Worm (Caenorhabditis elegans) whole organism, mixed stage, embryonic: ENCODE results near the gene fbxc-55.

Source experiments
- bed-3 ChIP-seq: fragments of 200-800 bp; sonication (Bioruptor generic); optimal IDR thresholded peaks from 3 replicates; lab custom pipeline; 2018; ENCODE audit warnings: mild to moderate bottlenecking, missing genetic modification characterization, moderate library complexity, missing compliant biosample characterization
- elt-1 ChIP-seq: sonication (generic microtip); optimal IDR thresholded peaks from 2 replicates; lab custom pipeline; 2017; ENCODE audit warnings: missing genetic modification characterization, mild to moderate bottlenecking, missing compliant biosample characterization, antibody characterized with exemption, moderate library complexity, borderline replicate concordance; ENCODE audit not compliant: insufficient read depth
- flh-1 ChIP-seq: fragments of 200-800 bp; sonication (Bioruptor generic); optimal IDR thresholded peaks from 2 replicates; lab custom pipeline; 2018; ENCODE audit warnings: mild to moderate bottlenecking, missing genetic modification characterization, moderate library complexity, missing compliant biosample characterization
- lin-13 ChIP-seq: fragments of 150-350 bp; optimal IDR thresholded peaks from 2 replicates; lab custom pipeline; 2014; ENCODE audit warnings: missing biosample characterization, missing genetic modification characterization
- nhr-2 ChIP-seq: fragments of 150-350 bp; optimal IDR thresholded peaks from 2 replicates; lab custom pipeline; 2014; ENCODE audit warnings: missing biosample characterization, missing genetic modification characterization
- nhr-237 ChIP-seq: fragments of 150-350 bp; optimal IDR thresholded peaks from 2 replicates; lab custom pipeline; 2014; ENCODE audit warnings: missing biosample characterization, missing genetic modification characterization
- nhr-28 ChIP-seq: fragments of 150-350 bp; optimal IDR thresholded peaks from 2 replicates; lab custom pipeline; 2014; ENCODE audit warnings: missing biosample characterization, missing genetic modification characterization
- ztf-11 ChIP-seq: fragments of 150-350 bp; optimal IDR thresholded peaks from 2 replicates; lab custom pipeline; 2014; ENCODE audit warnings: missing biosample characterization, missing genetic modification characterization

ce11 chrII:3203415-3203814 lies 33.4 kb upstream of the fbxc-55 start, which contains the start of gene sri-50:
- no peak for TF ChIP-seq elt-1
- TF ChIP-seq nhr-237: no peak
- no peak for TF ChIP-seq lin-13 (tag; lab: Kevin White, UChicago)
- TF ChIP-seq ztf-11 (tag; lab: Kevin White, UChicago): no peak
- TF ChIP-seq flh-1 (GFP tag; lab: Kevin White, UChicago): no peak
- TF ChIP-seq nhr-28 (tag; lab: Kevin White, UChicago): no peak
- TF ChIP-seq nhr-2: no peak
- no peak for TF ChIP-seq bed-3 (GFP tag; lab: Kevin White, UChicago)
